Worm (Caenorhabditis elegans): ENCODE measurements around the gene clec-7.

DNA sequence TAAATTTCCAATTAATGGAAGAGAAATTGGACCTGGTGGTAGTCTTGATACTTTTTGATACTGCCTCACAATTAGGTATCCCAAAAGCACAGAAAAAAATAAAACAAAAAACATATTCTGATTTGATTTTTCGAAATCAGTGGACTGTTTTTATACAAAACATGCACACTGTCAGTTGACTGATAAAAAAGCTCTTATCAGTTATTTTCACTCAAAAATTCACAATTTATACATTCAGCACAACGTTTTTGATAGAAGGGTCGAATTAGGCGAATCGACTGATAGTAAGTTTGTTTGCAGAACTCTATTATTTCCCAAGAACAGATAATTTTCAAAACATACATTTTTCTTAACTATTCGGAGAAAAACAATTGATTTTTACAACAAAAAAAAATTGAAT lies 35.9 kb downstream of the clec-7 start, which contains the start of gene cyp-35A2:
- no peak for TF ChIP-seq somi-1 (GFP tag; optimal IDR thresholded peaks at IDR 0.05)
- no peak for TF ChIP-seq cebp-2 (GFP tag; IDR thresholded peaks at IDR 0.05)

All from whole organism, young adult.